Worm (Caenorhabditis elegans) whole organism, L1 larva: ENCODE results near the gene his-7.

Source experiments
- C34B4.2 ChIP-seq: sonication (generic microtip); optimal IDR thresholded peaks from 2 replicates; lab custom pipeline; 2017; ENCODE audit warnings: mild to moderate bottlenecking, missing genetic modification characterization, missing compliant biosample characterization
- F16B12.6 ChIP-seq: fragments of 150-350 bp; optimal IDR thresholded peaks from 2 replicates; lab custom pipeline; 2014; ENCODE audit warnings: missing biosample characterization, missing genetic modification characterization
- Y116A8C.19 ChIP-seq: sonication (generic microtip); optimal IDR thresholded peaks from 2 replicates; lab custom pipeline; 2016; ENCODE audit warnings: missing compliant biosample characterization, missing genetic modification characterization, borderline replicate concordance
- aha-1 ChIP-seq: fragments of 150-350 bp; optimal IDR thresholded peaks from 2 replicates; lab custom pipeline; 2014; ENCODE audit warnings: missing biosample characterization, missing genetic modification characterization
- aly-2 ChIP-seq: fragments of 150-350 bp; optimal IDR thresholded peaks from 2 replicates; lab custom pipeline; 2014; ENCODE audit warnings: missing biosample characterization, missing genetic modification characterization
- ama-1 ChIP-seq: fragments of 150-350 bp; optimal IDR thresholded peaks from 2 replicates; lab custom pipeline; 2014
- blmp-1 ChIP-seq: fragments of 150-350 bp; optimal IDR thresholded peaks from 2 replicates; lab custom pipeline; 2014; ENCODE audit warnings: missing biosample characterization, missing genetic modification characterization
- ceh-8 ChIP-seq: fragments of 200-800 bp; sonication (Bioruptor generic); optimal IDR thresholded peaks from 2 replicates; lab custom pipeline; 2018; ENCODE audit warnings: mild to moderate bottlenecking, missing genetic modification characterization, moderate library complexity, missing compliant biosample characterization
- ceh-82 ChIP-seq, 3 experiments: fragments of 150-350 bp in 1 of 3; sonication (generic microtip) in 2 of 3; optimal IDR thresholded peaks; 2 replicates each; lab custom pipeline; 2014 to 2017; ENCODE audit warnings: missing biosample characterization in 3 of 3, missing genetic modification characterization in 3 of 3
- ceh-88 ChIP-seq: fragments of 200-800 bp; sonication (Bioruptor generic); IDR thresholded peaks from 2 replicates; pipeline ENCODE4 v1.3.6; 2022; ENCODE audit warnings: missing genetic modification characterization, missing compliant biosample characterization
- ceh-90 ChIP-seq: sonication (generic microtip); optimal IDR thresholded peaks from 2 replicates; lab custom pipeline; 2016; ENCODE audit warnings: missing genetic modification characterization, missing compliant biosample characterization
- efl-1 ChIP-seq, 4 experiments: fragments of 150-350 bp; optimal IDR thresholded peaks in 3 of 4; peaks in 1 of 4; 1 replicate in 1 of 4; 2 replicates in 3 of 4; lab custom pipeline; 2014; ENCODE audit warnings: missing biosample characterization in 2 of 4, missing genetic modification characterization in 2 of 4, missing genetic modification reagents in 2 of 4
- efl-3 ChIP-seq: fragments of 200-800 bp; sonication (Bioruptor generic); optimal IDR thresholded peaks from 2 replicates; lab custom pipeline; 2018; ENCODE audit warnings: mild to moderate bottlenecking, missing genetic modification characterization, missing compliant biosample characterization
- egl-13 ChIP-seq: sonication (generic microtip); optimal IDR thresholded peaks from 2 replicates; lab custom pipeline; 2016; ENCODE audit warnings: missing genotype, missing genetic modification reagents, missing genetic modification characterization, missing compliant biosample characterization
- egl-27 ChIP-seq, 2 experiments: fragments of 150-350 bp in 1 of 2; sonication (generic microtip); optimal IDR thresholded peaks; 3 replicates each; lab custom pipeline; 2017 to 2018; ENCODE audit warnings: missing biosample characterization in 2 of 2, missing genetic modification characterization in 2 of 2, missing genetic modification reagents in 2 of 2
- elt-2 ChIP-seq: sonication (generic microtip); optimal IDR thresholded peaks from 2 replicates; lab custom pipeline; 2016; ENCODE audit warnings: missing genetic modification characterization, mild to moderate bottlenecking, inconsistent platforms, missing compliant biosample characterization, missing genetic modification reagents
- ets-5 ChIP-seq: fragments of 200-800 bp; sonication (Bioruptor generic); IDR thresholded peaks from 2 replicates; pipeline ENCODE4 v1.3.6; 2022; ENCODE audit warnings: missing genetic modification characterization, missing compliant biosample characterization
- fkh-10 ChIP-seq: sonication (generic microtip); optimal IDR thresholded peaks from 2 replicates; lab custom pipeline; 2017; ENCODE audit warnings: missing biosample characterization, missing genetic modification reagents, missing genetic modification characterization
- fkh-8 ChIP-seq: sonication (generic microtip); optimal IDR thresholded peaks from 2 replicates; lab custom pipeline; 2016; ENCODE audit warnings: mild to moderate bottlenecking, missing genetic modification characterization, missing compliant biosample characterization
- irx-1 ChIP-seq: sonication (generic microtip); optimal IDR thresholded peaks from 2 replicates; lab custom pipeline; 2016; ENCODE audit warnings: missing genetic modification characterization, missing compliant biosample characterization
- lin-14 ChIP-seq: fragments of 200-800 bp; sonication (Bioruptor generic); optimal IDR thresholded peaks from 2 replicates; lab custom pipeline; 2018; ENCODE audit warnings: mild to moderate bottlenecking, missing genetic modification characterization, moderate library complexity, missing compliant biosample characterization
- lin-15B ChIP-seq: fragments of 150-350 bp; sonication (generic microtip); optimal IDR thresholded peaks from 3 replicates; lab custom pipeline; 2014; ENCODE audit warnings: missing biosample characterization, missing genetic modification characterization
- lin-39 ChIP-seq: fragments of 150-350 bp; optimal IDR thresholded peaks from 2 replicates; lab custom pipeline; 2014; ENCODE audit warnings: missing biosample characterization, missing genetic modification reagents, missing genetic modification characterization
- lir-3 ChIP-seq: sonication (generic microtip); optimal IDR thresholded peaks from 2 replicates; lab custom pipeline; 2016; ENCODE audit warnings: mild to moderate bottlenecking, missing genetic modification characterization, moderate library complexity, missing compliant biosample characterization; ENCODE audit not compliant: poor library complexity
- lsy-2 ChIP-seq, 2 experiments: fragments of 150-350 bp; optimal IDR thresholded peaks; 2 replicates each; lab custom pipeline; 2014; ENCODE audit warnings: missing biosample characterization in 2 of 2, missing genetic modification characterization in 2 of 2
- mdl-1 ChIP-seq, 2 experiments: fragments of 150-350 bp; optimal IDR thresholded peaks; 2 replicates each; lab custom pipeline; 2014 to 2017; ENCODE audit warnings: missing biosample characterization in 2 of 2, missing genetic modification characterization in 2 of 2, inconsistent platforms in 1 of 2
- nhr-11 ChIP-seq: fragments of 150-350 bp; optimal IDR thresholded peaks from 2 replicates; lab custom pipeline; 2014; ENCODE audit warnings: missing biosample characterization, missing genetic modification characterization
- nhr-12 ChIP-seq: sonication (generic microtip); optimal IDR thresholded peaks from 2 replicates; lab custom pipeline; 2017; ENCODE audit warnings: missing biosample characterization, missing genetic modification characterization
- nhr-20 ChIP-seq: sonication (generic microtip); optimal IDR thresholded peaks from 2 replicates; lab custom pipeline; 2016; ENCODE audit warnings: mild to moderate bottlenecking, missing genetic modification characterization, missing compliant biosample characterization
- nhr-237 ChIP-seq: fragments of 150-350 bp; optimal IDR thresholded peaks from 2 replicates; lab custom pipeline; 2014; ENCODE audit warnings: missing biosample characterization, missing genetic modification characterization
- nhr-71 ChIP-seq: sonication (generic microtip); optimal IDR thresholded peaks from 2 replicates; lab custom pipeline; 2016; ENCODE audit warnings: mild to moderate bottlenecking, missing genetic modification characterization, moderate library complexity, missing compliant biosample characterization
- nhr-76 ChIP-seq: sonication (generic microtip); optimal IDR thresholded peaks from 2 replicates; lab custom pipeline; 2017; ENCODE audit warnings: missing biosample characterization, missing genetic modification characterization
- nhr-77 ChIP-seq: fragments of 150-350 bp; optimal IDR thresholded peaks from 2 replicates; lab custom pipeline; 2014; ENCODE audit warnings: missing biosample characterization, missing genetic modification characterization
- nhr-85 ChIP-seq: sonication (generic microtip); peaks from one replicate; lab custom pipeline; 2016; ENCODE audit warnings: missing genetic modification characterization, inconsistent platforms, missing compliant biosample characterization
- pax-3 ChIP-seq: fragments of 200-800 bp; sonication (Bioruptor generic); optimal IDR thresholded peaks from 2 replicates; lab custom pipeline; 2018; ENCODE audit warnings: mild to moderate bottlenecking, missing genetic modification characterization, moderate library complexity, missing compliant biosample characterization
- pqm-1 ChIP-seq: sonication (generic microtip); optimal IDR thresholded peaks from 3 replicates; lab custom pipeline; 2017; ENCODE audit warnings: missing biosample characterization, missing genetic modification characterization
- sptf-1 ChIP-seq: fragments of 150-350 bp; optimal IDR thresholded peaks from 2 replicates; lab custom pipeline; 2014; ENCODE audit warnings: missing biosample characterization, missing genetic modification characterization
- sup-37 ChIP-seq: fragments of 200-800 bp; sonication (Bioruptor generic); optimal IDR thresholded peaks from 2 replicates; lab custom pipeline; 2018; ENCODE audit warnings: mild to moderate bottlenecking, missing genetic modification characterization, missing compliant biosample characterization
- tbx-2 ChIP-seq: sonication (generic microtip); optimal IDR thresholded peaks from 2 replicates; lab custom pipeline; 2016; ENCODE audit warnings: missing genetic modification characterization, missing compliant biosample characterization
- tlp-1 ChIP-seq: fragments of 150-350 bp; optimal IDR thresholded peaks from 2 replicates; lab custom pipeline; 2014; ENCODE audit warnings: missing biosample characterization, missing genetic modification characterization
- unc-130 ChIP-seq: fragments of 150-350 bp; optimal IDR thresholded peaks from 2 replicates; lab custom pipeline; 2017; ENCODE audit warnings: missing biosample characterization, missing genetic modification characterization, inconsistent platforms
- unc-30 ChIP-seq: sonication (generic microtip); optimal IDR thresholded peaks from 2 replicates; lab custom pipeline; 2017; ENCODE audit warnings: missing biosample characterization, missing genetic modification characterization
- unc-62 ChIP-seq: fragments of 150-350 bp; optimal IDR thresholded peaks from 2 replicates; lab custom pipeline; 2014; ENCODE audit warnings: missing biosample characterization, missing genetic modification reagents, missing genetic modification characterization
- unc-86 ChIP-seq: sonication (generic microtip); optimal IDR thresholded peaks from 2 replicates; lab custom pipeline; 2016; ENCODE audit warnings: missing genetic modification characterization, missing compliant biosample characterization
- xbp-1 ChIP-seq: sonication (generic microtip); optimal IDR thresholded peaks from 2 replicates; lab custom pipeline; 2016; ENCODE audit warnings: missing genetic modification characterization, missing compliant biosample characterization
- zag-1 ChIP-seq: fragments of 150-350 bp; optimal IDR thresholded peaks from 2 replicates; lab custom pipeline; 2014; ENCODE audit warnings: missing biosample characterization, missing genetic modification characterization

The his-7 gene

DNA sequence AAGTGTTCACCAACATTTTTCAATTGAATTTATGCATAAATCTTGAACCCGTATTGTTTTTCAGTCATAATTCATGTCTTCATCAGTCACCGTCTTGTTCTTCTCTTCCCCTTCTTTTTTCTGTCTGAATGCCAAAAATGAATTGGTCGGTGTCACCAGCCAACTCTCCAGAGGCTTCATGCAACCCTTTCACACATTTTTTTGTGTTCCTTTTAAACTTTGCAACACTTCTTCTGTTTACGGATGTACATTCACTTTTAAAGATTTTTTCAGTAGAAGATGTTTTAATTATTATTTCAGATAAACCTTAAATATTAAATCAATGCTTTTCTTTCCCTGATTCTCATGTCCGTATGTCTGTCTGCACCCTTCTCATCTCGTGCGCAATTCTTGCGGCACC, 27.7 kb downstream of the his-7 start, which contains the start of gene acr-16:
Gene acr-16 (plus strand): TSS at position 301 of the 400 bp plus-strand sequence.
- no peak for TF ChIP-seq lin-39 (tag; lab: Kevin White, UChicago)
- no peak for TF ChIP-seq pqm-1
- no peak for TF ChIP-seq aly-2 (tag; lab: Kevin White, UChicago)
- no peak for TF ChIP-seq lin-14 (GFP tag; lab: Kevin White, UChicago)
- TF ChIP-seq aha-1 (tag; lab: Kevin White, UChicago) = no peak
- TF ChIP-seq ceh-90 (tag; lab: Kevin White, UChicago) = no peak
- TF ChIP-seq efl-3 (GFP tag; lab: Kevin White, UChicago) = no peak
- no peak for TF ChIP-seq nhr-71 (tag; lab: Kevin White, UChicago)
- no peak for TF ChIP-seq ama-1 (lab: Kevin White, UChicago)
- no peak for TF ChIP-seq ceh-8 (GFP tag; lab: Kevin White, UChicago)
- no peak for TF ChIP-seq fkh-8 (tag; lab: Kevin White, UChicago)
- no peak for TF ChIP-seq lir-3 (tag; lab: Kevin White, UChicago)
- no peak for TF ChIP-seq unc-62 (GFP tag; lab: Kevin White, UChicago)
- TF ChIP-seq unc-30 (tag; lab: Kevin White, UChicago) = no peak
- no peak for TF ChIP-seq F16B12.6
- TF ChIP-seq ceh-88 (GFP tag; lab: Robert Waterston, UW) = no peak
- TF ChIP-seq mdl-1 (tag; optimal IDR thresholded peaks at IDR 0.05; lab: Kevin White, UChicago) = no peak
- no peak for TF ChIP-seq nhr-12 (tag; lab: Kevin White, UChicago)
- TF ChIP-seq lsy-2 (tag; optimal IDR thresholded peaks at IDR 0.05; lab: Kevin White, UChicago) = no peak

DNA sequence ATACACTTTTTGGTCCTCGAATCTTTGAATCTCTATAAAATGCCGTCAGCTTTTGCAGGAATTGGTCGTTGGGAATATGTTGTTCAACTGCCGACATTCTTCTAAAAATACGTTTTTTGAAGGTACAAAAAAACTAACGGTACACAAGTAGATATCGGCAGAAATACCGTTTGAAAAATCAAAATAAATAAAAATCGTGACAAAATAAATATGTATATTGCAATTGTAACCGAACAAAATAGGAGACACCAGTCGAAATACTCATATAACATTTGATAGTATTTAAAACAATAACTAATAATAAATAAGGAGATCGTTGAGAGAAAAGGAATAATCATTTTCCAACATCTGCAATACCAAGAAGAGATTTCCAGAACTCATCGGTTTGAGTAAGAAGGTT, 31.9 kb downstream of the his-7 start, which contains the start of gene F25G6.8:
Gene F25G6.8 (minus strand): TSS at position 101 of the 400 bp plus-strand sequence.
- TF ChIP-seq irx-1 (tag; lab: Kevin White, UChicago) (no peak), nhr-77 (tag; lab: Kevin White, UChicago) (no peak), egl-13 (tag; lab: Kevin White, UChicago) (no peak), fkh-8 (tag; lab: Kevin White, UChicago) (no peak), ceh-82 (tag; optimal IDR thresholded peaks at IDR 0.05; lab: Kevin White, UChicago) (no peak), unc-30 (tag; lab: Kevin White, UChicago) (no peak), pax-3 (tag; lab: Kevin White, UChicago) (no peak), aly-2 (tag; lab: Kevin White, UChicago) (no peak), lin-15B (no peak), ets-5 (no peak), Y116A8C.19 (no peak), fkh-10 (no peak), lin-39 (tag; lab: Kevin White, UChicago) (no peak), C34B4.2 (tag; lab: Kevin White, UChicago) (no peak), unc-130 (no peak), unc-86 (tag; lab: Kevin White, UChicago) (no peak), ceh-88 (GFP tag; lab: Robert Waterston, UW) (no peak)
- TF ChIP-seq, all 84 proteins: peak for 0

ce11 chrV:8569172-8569571, 36.0 kb downstream of the his-7 start:
- no peak for TF ChIP-seq efl-1 (optimal IDR thresholded peaks at IDR 0.05; lab: Kevin White, UChicago)
- peak in 1 of 2 experiments; percentile 76 for TF ChIP-seq efl-1 (GFP tag; optimal IDR thresholded peaks at IDR 0.05 in 1 of 2; lab: Kevin White, UChicago)
- TF ChIP-seq egl-27 (tag; optimal IDR thresholded peaks at IDR 0.05; lab: Kevin White, UChicago) = no peak
- TF ChIP-seq, all 84 proteins: peak for 1

- TF ChIP-seq aha-1 (tag; lab: Kevin White, UChicago) = no peak
- TF ChIP-seq nhr-85 (tag; lab: Kevin White, UChicago) = peak; percentile 86
- no peak for TF ChIP-seq sptf-1 (tag; lab: Kevin White, UChicago)
- TF ChIP-seq zag-1 (tag; lab: Kevin White, UChicago) = no peak
- peak; percentile 76 for TF ChIP-seq lin-39 (tag; lab: Kevin White, UChicago)
- TF ChIP-seq Y116A8C.19 = no peak
- no peak for TF ChIP-seq nhr-237
- no peak for TF ChIP-seq blmp-1 (tag; lab: Kevin White, UChicago)
- peak; percentile 77 for TF ChIP-seq nhr-20 (tag; lab: Kevin White, UChicago)
- TF ChIP-seq nhr-76 = no peak
- TF ChIP-seq ceh-90 (tag; lab: Kevin White, UChicago) = no peak
- peak; percentile 80 for TF ChIP-seq irx-1 (tag; lab: Kevin White, UChicago)
- peak; percentile 81 for TF ChIP-seq tbx-2 (tag; lab: Kevin White, UChicago)
- peak; percentile 56 for TF ChIP-seq aly-2 (tag; lab: Kevin White, UChicago)
- peak; percentile 3 for TF ChIP-seq F16B12.6
- peak; percentile 20 for TF ChIP-seq nhr-11 (tag; lab: Kevin White, UChicago)
- TF ChIP-seq ets-5 = no peak
- TF ChIP-seq nhr-77 (tag; lab: Kevin White, UChicago) = no peak
- peak; percentile 12 for TF ChIP-seq elt-2 (tag; lab: Kevin White, UChicago)
- TF ChIP-seq sup-37 = peak; percentile 41
- TF ChIP-seq xbp-1 (tag; lab: Kevin White, UChicago) = peak; percentile 76
- TF ChIP-seq tlp-1 (tag; lab: Kevin White, UChicago) = no peak
These were observed 36.7 kb downstream of the his-7 start, which contains the start of the genes F25G6.9 and symk-1 for ce11 chrV:8569841-8570361. TSS of gene F25G6.9 (minus strand) at chrV:8570000. TSS of gene symk-1 (plus strand) at chrV:8570311.
